Fruit fly (Drosophila melanogaster) whole organism, embryonic: Measurements from ENCODE around the gene Btnd.

Experiments used
- Aef1 ChIP-seq: fragments of 200-800 bp; sonication (Bioruptor generic); IDR thresholded peaks from 3 replicates; pipeline ENCODE4 v1.3.6; 2022; ENCODE audit warnings: missing biosample characterization, missing genetic modification characterization
- Asciz ChIP-seq: fragments of 200-800 bp; sonication (Bioruptor generic); optimal IDR thresholded peaks from 2 replicates; lab custom pipeline; 2017; ENCODE audit warnings: missing biosample characterization, mild to moderate bottlenecking, missing genetic modification characterization, missing genetic modification reagents
- Bgb ChIP-seq: fragments of 200-800 bp; sonication (Bioruptor generic); IDR thresholded peaks from 2 replicates; pipeline ENCODE4 v1.3.6; 2022; ENCODE audit warnings: missing biosample characterization, missing genetic modification characterization; ENCODE audit not compliant: partially characterized antibody
- CG10431 ChIP-seq: fragments of 200-800 bp; sonication (Bioruptor generic); optimal IDR thresholded peaks from 3 replicates; lab custom pipeline; 2018; ENCODE audit warnings: missing biosample characterization, mild to moderate bottlenecking, missing genetic modification characterization
- CG10654 ChIP-seq: fragments of 200-800 bp; sonication (Bioruptor generic); optimal IDR thresholded peaks from 2 replicates; lab custom pipeline; 2016; ENCODE audit warnings: missing biosample characterization, missing genetic modification characterization
- CG11504 ChIP-seq: fragments of 200-800 bp; sonication (Bioruptor generic); optimal IDR thresholded peaks from 3 replicates; lab custom pipeline; 2019; ENCODE audit warnings: missing biosample characterization, mild to moderate bottlenecking, missing genetic modification characterization, moderate library complexity
- CG12104 ChIP-seq: fragments of 200-800 bp; sonication (Bioruptor generic); optimal IDR thresholded peaks from 3 replicates; lab custom pipeline; 2016; ENCODE audit warnings: missing biosample characterization, missing genetic modification characterization
- CG12155 ChIP-seq: fragments of 200-800 bp; sonication (Bioruptor generic); optimal IDR thresholded peaks from 3 replicates; lab custom pipeline; 2016; ENCODE audit warnings: missing biosample characterization, missing genetic modification characterization
- CG12942 ChIP-seq: fragments of 200-800 bp; sonication (Bioruptor generic); optimal IDR thresholded peaks from 3 replicates; lab custom pipeline; 2016; ENCODE audit warnings: missing biosample characterization, missing genetic modification characterization
- CG15011 ChIP-seq: fragments of 200-800 bp; sonication (Bioruptor generic); optimal IDR thresholded peaks from 3 replicates; lab custom pipeline; 2018; ENCODE audit warnings: missing biosample characterization, mild to moderate bottlenecking, missing genetic modification characterization
- CG1602 ChIP-seq: fragments of 200-800 bp; sonication (Bioruptor generic); optimal IDR thresholded peaks from 3 replicates; lab custom pipeline; 2016; ENCODE audit warnings: missing biosample characterization, missing genetic modification characterization
- CG2116 ChIP-seq: fragments of 200-800 bp; sonication (Bioruptor generic); optimal IDR thresholded peaks from 3 replicates; lab custom pipeline; 2018; ENCODE audit warnings: missing biosample characterization, mild to moderate bottlenecking, missing genetic modification characterization
- CG30020 ChIP-seq: fragments of 200-800 bp; optimal IDR thresholded peaks from 2 replicates; lab custom pipeline; 2019; ENCODE audit warnings: missing biosample characterization, mild to moderate bottlenecking, missing genetic modification characterization, moderate library complexity
- CG31224 ChIP-seq: fragments of 200-800 bp; sonication (Bioruptor generic); IDR thresholded peaks from 2 replicates; pipeline ENCODE4 v1.3.6; 2022; ENCODE audit warnings: missing biosample characterization, missing genetic modification characterization
- CG3726 ChIP-seq: fragments of 200-800 bp; sonication (Bioruptor generic); IDR thresholded peaks from 3 replicates; pipeline ENCODE4, ENCODE4 v1.3.6; 2022; ENCODE audit warnings: missing biosample characterization, missing genetic modification characterization
- CG3847 ChIP-seq: fragments of 200-800 bp; sonication (Bioruptor generic); IDR thresholded peaks from 2 replicates; pipeline ENCODE4 v1.3.6; 2022; ENCODE audit warnings: missing biosample characterization, missing genetic modification characterization
- CG3995 ChIP-seq: fragments of 200-800 bp; sonication (Bioruptor generic); optimal IDR thresholded peaks from 3 replicates; lab custom pipeline; 2016; ENCODE audit warnings: missing biosample characterization, missing genetic modification characterization
- CG43689 ChIP-seq: fragments of 200-800 bp; sonication (Bioruptor generic); IDR thresholded peaks from 2 replicates; pipeline ENCODE4 v1.3.6; 2022; ENCODE audit warnings: missing biosample characterization, missing genetic modification characterization
- CG4707 ChIP-seq: fragments of 200-800 bp; sonication (Bioruptor generic); optimal IDR thresholded peaks from 2 replicates; lab custom pipeline; 2018; ENCODE audit warnings: missing biosample characterization, mild to moderate bottlenecking, missing genetic modification characterization, moderate library complexity
- CG4820 ChIP-seq: fragments of 200-800 bp; sonication (Bioruptor generic); optimal IDR thresholded peaks from 3 replicates; lab custom pipeline; 2016; ENCODE audit warnings: missing biosample characterization, missing genetic modification characterization
- CG6683 ChIP-seq: fragments of 200-800 bp; sonication (Bioruptor generic); optimal IDR thresholded peaks from 2 replicates; lab custom pipeline; 2017; ENCODE audit warnings: missing biosample characterization, mild to moderate bottlenecking, missing genetic modification characterization, missing genetic modification reagents
- CG7987 ChIP-seq: fragments of 200-800 bp; sonication (Bioruptor generic); optimal IDR thresholded peaks from 2 replicates; lab custom pipeline; 2018; ENCODE audit warnings: missing biosample characterization, mild to moderate bottlenecking, missing genetic modification characterization, moderate library complexity
- CG8388 ChIP-seq: fragments of 200-800 bp; sonication (Bioruptor generic); optimal IDR thresholded peaks from 2 replicates; lab custom pipeline; 2019; ENCODE audit warnings: missing biosample characterization, mild to moderate bottlenecking, missing genetic modification characterization, moderate library complexity
- CG8944 ChIP-seq: fragments of 200-800 bp; sonication (Bioruptor generic); optimal IDR thresholded peaks from 3 replicates; lab custom pipeline; 2016; ENCODE audit warnings: missing biosample characterization, missing genetic modification characterization
- CoRest ChIP-seq: fragments of 200-800 bp; sonication (Bioruptor generic); optimal IDR thresholded peaks from 3 replicates; lab custom pipeline; 2018; ENCODE audit warnings: missing biosample characterization, mild to moderate bottlenecking, missing genetic modification characterization, moderate library complexity
- Fer2 ChIP-seq: fragments of 200-800 bp; sonication (Bioruptor generic); optimal IDR thresholded peaks from 2 replicates; lab custom pipeline; 2018; ENCODE audit warnings: missing biosample characterization, mild to moderate bottlenecking, missing genetic modification characterization, moderate library complexity
- Fer3 ChIP-seq: fragments of 200-800 bp; sonication (Bioruptor generic); optimal IDR thresholded peaks from 2 replicates; lab custom pipeline; 2018; ENCODE audit warnings: missing biosample characterization, mild to moderate bottlenecking, missing genetic modification characterization, moderate library complexity
- HLH54F ChIP-seq: fragments of 200-800 bp; sonication (Bioruptor generic); optimal IDR thresholded peaks from 3 replicates; lab custom pipeline; 2016; ENCODE audit warnings: missing biosample characterization, missing genetic modification characterization
- Hr39 ChIP-seq: fragments of >200 bp; optimal IDR thresholded peaks from 2 replicates; lab custom pipeline; 2017
- Jarid2 ChIP-seq: fragments of 200-800 bp; sonication (Bioruptor generic); optimal IDR thresholded peaks from 3 replicates; lab custom pipeline; 2017; ENCODE audit warnings: mild to moderate bottlenecking, missing biosample characterization, missing genetic modification reagents, missing genetic modification characterization
- NFAT ChIP-seq: fragments of 200-800 bp; sonication (Bioruptor generic); IDR thresholded peaks from 2 replicates; pipeline ENCODE4 v1.3.6; 2022; ENCODE audit warnings: missing biosample characterization, missing genetic modification characterization
- Rfx ChIP-seq: fragments of 200-800 bp; sonication (Bioruptor generic); IDR thresholded peaks from 2 replicates; pipeline ENCODE4 v1.3.6; 2022; ENCODE audit warnings: missing biosample characterization, missing genetic modification characterization
- Vsx1 ChIP-seq: fragments of 200-800 bp; sonication (Bioruptor generic); optimal IDR thresholded peaks from 2 replicates; lab custom pipeline; 2017; ENCODE audit warnings: missing biosample characterization, mild to moderate bottlenecking, missing genetic modification characterization, missing genetic modification reagents
- bcd ChIP-seq: fragments of 200-800 bp; sonication (Bioruptor generic); optimal IDR thresholded peaks from 2 replicates; lab custom pipeline; 2017; ENCODE audit warnings: missing biosample characterization, mild to moderate bottlenecking, missing genetic modification characterization
- br ChIP-seq: fragments of >200 bp; optimal IDR thresholded peaks from 2 replicates; lab custom pipeline; 2017
- cato ChIP-seq: fragments of 200-800 bp; sonication (Bioruptor generic); optimal IDR thresholded peaks from 2 replicates; lab custom pipeline; 2016; ENCODE audit warnings: missing biosample characterization, missing genetic modification characterization, borderline replicate concordance
- croc ChIP-seq: fragments of 200-800 bp; sonication (Bioruptor generic); conservative IDR thresholded peaks from 3 replicates; pipeline ENCODE4 v1.3.6; 2022; ENCODE audit warnings: missing biosample characterization, missing genetic modification characterization
- crp ChIP-seq, 2 experiments: fragments of 200-800 bp; sonication (Bioruptor generic); optimal IDR thresholded peaks; 2 replicates in 1 of 2; 3 replicates in 1 of 2; lab custom pipeline; 2017; ENCODE audit warnings: missing biosample characterization in 2 of 2, missing genetic modification characterization in 2 of 2, mild to moderate bottlenecking in 1 of 2, moderate library complexity in 1 of 2
- gcm2 ChIP-seq: fragments of 200-800 bp; sonication (Bioruptor generic); optimal IDR thresholded peaks from 2 replicates; lab custom pipeline; 2016; ENCODE audit warnings: missing biosample characterization, missing genetic modification characterization
- inv ChIP-seq: fragments of 200-800 bp; sonication (Bioruptor generic); IDR thresholded peaks from 2 replicates; pipeline ENCODE4 v1.3.6; 2022; ENCODE audit warnings: missing biosample characterization, missing genetic modification characterization; ENCODE audit not compliant: partially characterized antibody
- otp ChIP-seq: fragments of 200-800 bp; sonication (Bioruptor generic); IDR thresholded peaks from 3 replicates; pipeline ENCODE4, ENCODE4 v1.3.6; 2022; ENCODE audit warnings: missing biosample characterization, missing genetic modification characterization
- p53 ChIP-seq: fragments of 200-800 bp; sonication (Bioruptor generic); optimal IDR thresholded peaks from 2 replicates; lab custom pipeline; 2016; ENCODE audit warnings: missing biosample characterization, missing genetic modification characterization
- phol ChIP-seq: fragments of 200-800 bp; sonication (Bioruptor generic); optimal IDR thresholded peaks from 3 replicates; lab custom pipeline; 2018; ENCODE audit warnings: missing biosample characterization, mild to moderate bottlenecking, missing genetic modification characterization, moderate library complexity
- repo ChIP-seq: fragments of 200-800 bp; sonication (Bioruptor generic); optimal IDR thresholded peaks from 2 replicates; lab custom pipeline; 2016; ENCODE audit warnings: missing biosample characterization, missing genetic modification characterization
- sc ChIP-seq, 3 experiments: fragments of >200 bp in 2 of 3; fragments of 200-800 bp in 1 of 3; sonication (Bioruptor generic) in 1 of 3; optimal IDR thresholded peaks; 2 replicates in 2 of 3; 3 replicates in 1 of 3; lab custom pipeline; 2017; ENCODE audit warnings: mild to moderate bottlenecking in 1 of 3, missing biosample characterization in 1 of 3, missing genetic modification characterization in 1 of 3, missing genetic modification reagents in 1 of 3
- sens ChIP-seq: fragments of 200-800 bp; sonication (Bioruptor generic); peaks from one replicate; lab custom pipeline; 2016; ENCODE audit warnings: missing biosample characterization, missing genetic modification characterization
- sim ChIP-seq: fragments of 200-800 bp; sonication (Bioruptor generic); IDR thresholded peaks from 2 replicates; pipeline ENCODE4 v1.3.6; 2022; ENCODE audit warnings: missing biosample characterization, missing genetic modification characterization
- sima ChIP-seq: fragments of 200-800 bp; sonication (Bioruptor generic); optimal IDR thresholded peaks from 2 replicates; lab custom pipeline; 2016; ENCODE audit warnings: missing biosample characterization, missing genetic modification characterization
- slou ChIP-seq: fragments of 200-800 bp; sonication (Bioruptor generic); optimal IDR thresholded peaks from 3 replicates; lab custom pipeline; 2016; ENCODE audit warnings: missing biosample characterization, missing genetic modification characterization
- tio ChIP-seq: fragments of 200-800 bp; sonication (Bioruptor generic); optimal IDR thresholded peaks from 2 replicates; lab custom pipeline; 2017; ENCODE audit warnings: missing biosample characterization, missing genetic modification characterization, inconsistent platforms
- zfh1 ChIP-seq: fragments of 200-800 bp; sonication (Bioruptor generic); IDR thresholded peaks from 3 replicates; pipeline ENCODE4 v1.3.6; 2022; ENCODE audit warnings: missing biosample characterization, missing genetic modification characterization

The Btnd gene

DNA sequence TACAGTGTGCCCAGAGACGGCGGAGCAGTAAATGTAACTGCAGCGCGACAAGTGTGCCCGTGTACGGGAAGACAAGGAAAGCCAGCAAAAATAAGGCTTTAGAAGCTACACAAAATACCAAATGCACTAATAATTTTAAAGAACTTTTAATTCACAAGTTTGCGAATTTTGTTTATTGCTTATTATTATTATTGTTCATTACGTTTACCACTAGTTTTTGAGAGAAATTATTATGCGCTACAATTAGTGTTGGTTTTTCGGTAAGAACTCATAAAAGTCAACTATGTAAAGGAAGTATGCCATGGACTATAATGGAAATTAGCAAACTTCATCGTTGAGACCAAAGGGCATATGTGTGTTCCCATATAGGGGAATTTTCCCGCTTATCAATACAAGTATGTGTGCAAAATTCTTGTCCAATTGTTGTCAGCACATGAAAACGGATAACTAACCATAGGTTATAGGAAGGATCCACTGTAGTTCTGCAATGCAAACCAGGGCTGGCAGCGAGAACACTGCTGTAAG is 48.1 kb upstream of the Btnd start, which contains the start of gene schlank (continued):
- TF ChIP-seq repo (GFP tag; lab: Kevin White, UChicago) (peak; percentile 24), CG3995 (no peak), CG12942 (GFP tag; lab: Kevin White, UChicago) (peak; percentile 29), CG8388 (GFP tag; lab: Kevin White, UChicago) (peak; percentile 52), Bgb (GFP tag; lab: Robert Waterston, UW) (no peak), Aef1 (GFP tag; lab: Robert Waterston, UW) (peak; percentile 30; the same call in 1 of the 3 replicates), CG11504 (tag; lab: Kevin White, UChicago) (no peak), cato (GFP tag; lab: Kevin White, UChicago) (no peak), sens (GFP tag; lab: Kevin White, UChicago) (peak; percentile 80), inv (GFP tag; lab: Robert Waterston, UW) (no peak), Hr39 (no peak), Asciz (no peak), CG10431 (GFP tag; lab: Kevin White, UChicago) (no peak), Fer2 (tag; lab: Kevin White, UChicago) (no peak), slou (GFP tag; lab: Kevin White, UChicago) (peak; percentile 20), gcm2 (GFP tag; lab: Kevin White, UChicago) (no peak), phol (tag; lab: Kevin White, UChicago) (peak; percentile 61), br (lab: Kevin White, UChicago) (no peak), CG4707 (GFP tag; lab: Kevin White, UChicago) (no peak), CG10654 (GFP tag; lab: Kevin White, UChicago) (peak; percentile 40), CG12155 (peak; percentile 27), CG15011 (GFP tag; lab: Kevin White, UChicago) (no peak), HLH54F (peak; percentile 67), sima (GFP tag; lab: Kevin White, UChicago) (no peak), CG2116 (GFP tag; lab: Kevin White, UChicago) (no peak), CG3726 (GFP tag; lab: Robert Waterston, UW) (no peak), croc (GFP tag; lab: Robert Waterston, UW) (peak; percentile 28; the same call in 1 of the 3 replicates), CG6683 (GFP tag; lab: Kevin White, UChicago) (no peak), otp (0 out of 3 replicates have a peak, but pooled peaks have one; percentile 12), sim (GFP tag; lab: Robert Waterston, UW) (no peak), CG43689 (GFP tag; lab: Robert Waterston, UW) (no peak), sc (optimal IDR thresholded peaks at IDR 0.05; lab: Kevin White, UChicago) (no peak), sc (GFP tag; optimal IDR thresholded peaks at IDR 0.05; lab: Kevin White, UChicago) (no peak), CG8944 (GFP tag; lab: Kevin White, UChicago) (peak; percentile 55), CG4820 (GFP tag; lab: Kevin White, UChicago) (no peak), tio (no peak), CG1602 (GFP tag; lab: Kevin White, UChicago) (peak; percentile 60), Fer3 (tag; lab: Kevin White, UChicago) (peak; percentile 52), crp (GFP tag; optimal IDR thresholded peaks at IDR 0.05; lab: Kevin White, UChicago) (no peak), CG31224 (GFP tag; lab: Robert Waterston, UW) (peak; percentile 56), NFAT (GFP tag; lab: Robert Waterston, UW) (peak; percentile 61), bcd (peak; percentile 21), zfh1 (GFP tag; lab: Robert Waterston, UW) (peak; percentile 58; the same call in 2 of the 3 replicates), CG12104 (peak; percentile 27), CG3847 (GFP tag; lab: Robert Waterston, UW) (peak; percentile 25; the same call in 1 of the 2 replicates), CG30020 (tag; lab: Kevin White, UChicago) (peak; percentile 38), CG7987 (GFP tag; lab: Kevin White, UChicago) (no peak), CoRest (tag; lab: Kevin White, UChicago) (peak; percentile 68), p53 (GFP tag; lab: Kevin White, UChicago) (peak; percentile 14), Rfx (GFP tag; lab: Robert Waterston, UW) (peak; percentile 67), Jarid2 (GFP tag; lab: Kevin White, UChicago) (no peak), Vsx1 (no peak)
